Worm (Caenorhabditis elegans) whole organism, L4 larva: ENCODE results near the gene str-48.

Experiments
- D1046.2 ChIP-seq: fragments of 200-800 bp; sonication (Bioruptor generic); IDR thresholded peaks from 2 replicates; pipeline ENCODE4 v1.3.6; 2022; ENCODE audit warnings: missing genetic modification characterization, missing compliant biosample characterization
- F26F4.8 ChIP-seq: fragments of 200-800 bp; sonication (Bioruptor generic); conservative IDR thresholded peaks from 2 replicates; pipeline ENCODE4 v1.3.6; 2022; ENCODE audit warnings: missing genetic modification characterization, missing compliant biosample characterization
- F49E8.2 ChIP-seq: sonication (generic microtip); optimal IDR thresholded peaks from 2 replicates; lab custom pipeline; 2016; ENCODE audit warnings: missing compliant biosample characterization, mild to moderate bottlenecking, missing genetic modification characterization, borderline replicate concordance
- Y105C5A.15 ChIP-seq: fragments of 200-800 bp; sonication (Bioruptor generic); IDR thresholded peaks from 2 replicates; pipeline ENCODE4 v1.3.6; 2022; ENCODE audit warnings: missing genetic modification characterization, missing compliant biosample characterization
- Y48G9A.11 ChIP-seq: fragments of 200-800 bp; sonication (Bioruptor generic); IDR thresholded peaks from 2 replicates; pipeline ENCODE4 v1.3.6; 2022; ENCODE audit warnings: missing genetic modification reagents, missing genetic modification characterization, missing compliant biosample characterization
- ZK337.2 ChIP-seq: fragments of 200-800 bp; sonication (Bioruptor generic); IDR thresholded peaks from 2 replicates; pipeline ENCODE4 v1.3.6; 2022; ENCODE audit warnings: missing genetic modification reagents, missing genetic modification characterization, missing compliant biosample characterization
- ZK546.5 ChIP-seq, 2 experiments: sonication (generic microtip); optimal IDR thresholded peaks; 2 replicates each; lab custom pipeline; 2017; ENCODE audit warnings: missing biosample characterization in 2 of 2, missing genetic modification characterization in 2 of 2
- aha-1 ChIP-seq: fragments of 150-350 bp; peaks from one replicate; lab custom pipeline; 2014; ENCODE audit warnings: missing biosample characterization, missing genetic modification characterization
- ceh-20 ChIP-seq: fragments of 200-800 bp; sonication (Bioruptor generic); IDR thresholded peaks from 2 replicates; pipeline ENCODE4 v1.3.6; 2022; ENCODE audit warnings: missing genetic modification reagents, missing genetic modification characterization, missing compliant biosample characterization
- ceh-44 ChIP-seq: fragments of 200-800 bp; sonication (Bioruptor generic); IDR thresholded peaks from 2 replicates; pipeline ENCODE4 v1.3.6; 2022; ENCODE audit warnings: missing genetic modification reagents, missing genetic modification characterization, missing compliant biosample characterization
- ceh-62 ChIP-seq: sonication (generic microtip); optimal IDR thresholded peaks from 2 replicates; lab custom pipeline; 2017; ENCODE audit warnings: missing biosample characterization, missing genetic modification characterization
- daf-19 ChIP-seq: fragments of 200-800 bp; sonication (Bioruptor generic); conservative IDR thresholded peaks from 2 replicates; pipeline ENCODE4 v1.3.6; 2022; ENCODE audit warnings: missing genetic modification characterization, missing compliant biosample characterization
- daf-8 ChIP-seq: fragments of 200-800 bp; sonication (Bioruptor generic); IDR thresholded peaks from 2 replicates; pipeline ENCODE4 v1.3.6; 2022; ENCODE audit warnings: missing genetic modification characterization, missing compliant biosample characterization
- dmd-8 ChIP-seq: fragments of 200-800 bp; sonication (Bioruptor generic); IDR thresholded peaks from 2 replicates; pipeline ENCODE4 v1.3.6; 2022; ENCODE audit warnings: missing genetic modification characterization, missing compliant biosample characterization
- dmd-9 ChIP-seq: fragments of 200-800 bp; sonication (Bioruptor generic); IDR thresholded peaks from 2 replicates; pipeline ENCODE4 v1.3.6; 2022; ENCODE audit warnings: missing genetic modification reagents, missing genetic modification characterization, missing compliant biosample characterization
- dve-1 ChIP-seq: sonication (generic microtip); optimal IDR thresholded peaks from 2 replicates; lab custom pipeline; 2017; ENCODE audit warnings: antibody characterized with exemption, mild to moderate bottlenecking, missing genetic modification characterization, missing compliant biosample characterization; ENCODE audit not compliant: insufficient read depth
- fkh-10 ChIP-seq: fragments of 150-350 bp; optimal IDR thresholded peaks from 2 replicates; lab custom pipeline; 2014; ENCODE audit warnings: missing biosample characterization, missing genetic modification reagents, missing genetic modification characterization
- hmg-1.1 ChIP-seq: fragments of 200-800 bp; sonication (Bioruptor generic); IDR thresholded peaks from 2 replicates; pipeline ENCODE4 v1.3.6; 2022; ENCODE audit warnings: missing genetic modification reagents, missing genetic modification characterization, missing compliant biosample characterization
- lin-1 ChIP-seq: fragments of 200-800 bp; sonication (Bioruptor generic); IDR thresholded peaks from 2 replicates; pipeline ENCODE4 v1.3.6; 2022; ENCODE audit warnings: missing genetic modification reagents, missing genetic modification characterization, missing compliant biosample characterization
- lin-38 ChIP-seq: fragments of 200-800 bp; sonication (Bioruptor generic); IDR thresholded peaks from 2 replicates; pipeline ENCODE4 v1.3.6; 2022; ENCODE audit warnings: missing genetic modification reagents, missing genetic modification characterization, missing compliant biosample characterization
- lsy-2 ChIP-seq, 2 experiments: fragments of 150-350 bp in 1 of 2; sonication (generic microtip) in 1 of 2; optimal IDR thresholded peaks; 2 replicates each; lab custom pipeline; 2014 to 2017; ENCODE audit warnings: missing biosample characterization in 2 of 2, missing genetic modification characterization in 2 of 2
- madf-5 ChIP-seq, 2 experiments: fragments of 200-800 bp; sonication (Bioruptor generic); IDR thresholded peaks; 2 replicates each; pipeline ENCODE4 v1.3.6; 2022; ENCODE audit warnings: missing compliant biosample characterization in 2 of 2, missing genetic modification characterization in 2 of 2
- mdl-1 ChIP-seq, 2 experiments: fragments of 150-350 bp in 1 of 2; sonication (generic microtip) in 1 of 2; optimal IDR thresholded peaks; 2 replicates each; lab custom pipeline; 2014 to 2017; ENCODE audit warnings: missing biosample characterization in 2 of 2, missing genetic modification characterization in 2 of 2
- mdt-29 ChIP-seq: fragments of 200-800 bp; sonication (Bioruptor generic); IDR thresholded peaks from 2 replicates; pipeline ENCODE4 v1.3.6; 2022; ENCODE audit warnings: missing genetic modification reagents, missing genetic modification characterization, missing compliant biosample characterization
- mes-2 ChIP-seq: sonication (generic microtip); optimal IDR thresholded peaks from 2 replicates; lab custom pipeline; 2016; ENCODE audit warnings: missing genotype, mild to moderate bottlenecking, missing genetic modification characterization, missing compliant biosample characterization; ENCODE audit not compliant: poor library complexity, severe bottlenecking
- mxl-3 ChIP-seq: fragments of 200-800 bp; sonication (Bioruptor generic); optimal IDR thresholded peaks from 2 replicates; lab custom pipeline; 2018; ENCODE audit warnings: mild to moderate bottlenecking, missing genetic modification characterization, missing compliant biosample characterization
- nhr-10 ChIP-seq: fragments of 150-350 bp; optimal IDR thresholded peaks from 2 replicates; lab custom pipeline; 2014; ENCODE audit warnings: missing biosample characterization, missing genetic modification characterization
- nhr-102 ChIP-seq: sonication (generic microtip); optimal IDR thresholded peaks from 2 replicates; lab custom pipeline; 2016; ENCODE audit warnings: mild to moderate bottlenecking, missing genetic modification characterization, moderate library complexity, missing compliant biosample characterization
- nhr-111 ChIP-seq: fragments of 200-800 bp; sonication (Bioruptor generic); optimal IDR thresholded peaks from 2 replicates; lab custom pipeline; 2018; ENCODE audit warnings: mild to moderate bottlenecking, missing genetic modification characterization, missing compliant biosample characterization
- nhr-42 ChIP-seq: fragments of 200-800 bp; sonication (Bioruptor generic); IDR thresholded peaks from 2 replicates; pipeline ENCODE4 v1.3.6; 2022; ENCODE audit warnings: missing genetic modification characterization, missing compliant biosample characterization
- nhr-76 ChIP-seq: fragments of 150-350 bp; optimal IDR thresholded peaks from 2 replicates; lab custom pipeline; 2014; ENCODE audit warnings: missing biosample characterization, missing genetic modification characterization
- nhr-77 ChIP-seq: fragments of 150-350 bp; optimal IDR thresholded peaks from 2 replicates; lab custom pipeline; 2014; ENCODE audit warnings: missing biosample characterization, missing genetic modification characterization
- pha-4 ChIP-seq, 2 experiments: fragments of 150-350 bp in 1 of 2; fragments of 200-800 bp in 1 of 2; sonication (Bioruptor generic) in 1 of 2; IDR thresholded peaks in 1 of 2; optimal IDR thresholded peaks in 1 of 2; 2 replicates each; pipeline versions ENCODE4 v1.3.6 to Lab custom; 2014 to 2022; ENCODE audit warnings: missing genetic modification characterization in 2 of 2, missing genetic modification reagents in 2 of 2, missing biosample characterization in 1 of 2, missing compliant biosample characterization in 1 of 2
- php-3 ChIP-seq: fragments of 200-800 bp; sonication (Bioruptor generic); IDR thresholded peaks from 2 replicates; pipeline ENCODE4 v1.3.6; 2022; ENCODE audit warnings: missing genetic modification reagents, missing genetic modification characterization, missing compliant biosample characterization
- pqm-1 ChIP-seq: sonication (generic microtip); optimal IDR thresholded peaks from 2 replicates; lab custom pipeline; 2017; ENCODE audit warnings: missing biosample characterization, missing genetic modification characterization
- sdz-12 ChIP-seq: fragments of 200-800 bp; sonication (Bioruptor generic); optimal IDR thresholded peaks from 2 replicates; lab custom pipeline; 2018; ENCODE audit warnings: mild to moderate bottlenecking, missing genetic modification characterization, missing compliant biosample characterization
- skn-1 ChIP-seq: fragments of 150-350 bp; optimal IDR thresholded peaks from 2 replicates; lab custom pipeline; 2014; ENCODE audit warnings: missing biosample characterization, missing genetic modification characterization
- snpc-1.2 ChIP-seq: fragments of 200-800 bp; sonication (Bioruptor generic); IDR thresholded peaks from 2 replicates; pipeline ENCODE4 v1.3.6; 2022; ENCODE audit warnings: missing genetic modification reagents, missing genetic modification characterization, missing compliant biosample characterization
- spr-1 ChIP-seq: sonication (generic microtip); optimal IDR thresholded peaks from 2 replicates; lab custom pipeline; 2016; ENCODE audit warnings: mild to moderate bottlenecking, missing genetic modification characterization, missing compliant biosample characterization
- spr-3 ChIP-seq: fragments of 200-800 bp; sonication (Bioruptor generic); optimal IDR thresholded peaks from 2 replicates; lab custom pipeline; 2018; ENCODE audit warnings: mild to moderate bottlenecking, missing genetic modification characterization, missing compliant biosample characterization
- tra-1 ChIP-seq: fragments of 200-800 bp; sonication (Bioruptor generic); IDR thresholded peaks from 2 replicates; pipeline ENCODE4 v1.3.6; 2022; ENCODE audit warnings: missing genetic modification reagents, missing genetic modification characterization, missing compliant biosample characterization
- unc-130 ChIP-seq: sonication (generic microtip); optimal IDR thresholded peaks from 2 replicates; lab custom pipeline; 2016; ENCODE audit warnings: missing genetic modification reagents, missing genetic modification characterization, missing compliant biosample characterization
- vab-7 ChIP-seq: fragments of 200-800 bp; sonication (Bioruptor generic); IDR thresholded peaks from 2 replicates; pipeline ENCODE4 v1.3.6; 2022; ENCODE audit warnings: missing genetic modification reagents, missing genetic modification characterization, missing compliant biosample characterization
- zfp-3 ChIP-seq: fragments of 200-800 bp; sonication (Bioruptor generic); conservative IDR thresholded peaks from 2 replicates; pipeline ENCODE4 v1.3.6; 2022; ENCODE audit warnings: missing genetic modification reagents, missing genetic modification characterization, missing compliant biosample characterization
- ztf-7 ChIP-seq: fragments of 150-350 bp; optimal IDR thresholded peaks from 2 replicates; lab custom pipeline; 2014; ENCODE audit warnings: missing biosample characterization, missing genetic modification characterization

Gene str-48

DNA sequence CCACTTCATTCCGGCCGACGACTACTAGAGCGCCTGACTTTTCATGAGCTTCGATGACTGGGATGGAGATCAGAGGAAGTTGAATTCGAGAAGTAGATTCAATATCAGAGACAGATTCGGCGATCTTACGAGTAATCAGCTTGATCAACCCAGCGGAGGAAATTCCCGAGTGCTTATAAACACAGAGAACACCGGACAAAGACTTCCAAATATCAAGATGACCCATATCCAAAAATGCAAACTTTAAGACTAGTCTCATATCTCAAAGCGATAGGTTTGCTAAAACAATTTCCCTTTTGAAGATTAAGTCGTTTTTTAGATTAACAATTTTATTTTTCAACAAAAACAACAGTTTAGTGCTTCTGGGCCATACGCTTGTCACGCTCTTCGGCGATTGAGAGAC, 38.4 kb upstream of the str-48 start, which contains the start of gene Y43B11AR.3 (continued):
- TF ChIP-seq ZK546.5 (tag; optimal IDR thresholded peaks at IDR 0.05; lab: Kevin White, UChicago) (no peak), madf-5 (GFP tag; IDR thresholded peaks at IDR 0.05; lab: Robert Waterston, UW) (peak in 1 of 2 experiments; percentile 89; a peak in 2 of 4 replicates), Y105C5A.15 (GFP tag; lab: Robert Waterston, UW) (peak; percentile 64; the same call in 1 of the 2 replicates), mdt-29 (peak; percentile 66; the same call in 1 of the 2 replicates), daf-19 (GFP tag; lab: Robert Waterston, UW) (no peak; the same call in 1 of the 2 replicates), ztf-7 (tag; lab: Kevin White, UChicago) (no peak), dmd-9 (no peak), ceh-44 (GFP tag; lab: Robert Waterston, UW) (0 out of 2 replicates have a peak, but pooled peaks have one; percentile 19), F49E8.2 (tag; lab: Kevin White, UChicago) (peak; percentile 95), fkh-10 (GFP tag; lab: Kevin White, UChicago) (no peak), lin-38 (GFP tag; lab: Robert Waterston, UW) (peak; percentile 89), vab-7 (GFP tag; lab: Robert Waterston, UW) (peak; percentile 54; the same call in 1 of the 2 replicates), F26F4.8 (peak; percentile 35; the same call in 1 of the 2 replicates), dmd-8 (GFP tag; lab: Robert Waterston, UW) (peak; percentile 74; the same call in 1 of the 2 replicates), zfp-3 (peak; percentile 24; the same call in 1 of the 2 replicates), mes-2 (tag; lab: Kevin White, UChicago) (peak; percentile 39), nhr-10 (no peak), lin-1 (GFP tag; lab: Robert Waterston, UW) (peak; percentile 69; the same call in 1 of the 2 replicates), php-3 (GFP tag; lab: Robert Waterston, UW) (no peak), spr-1 (peak; percentile 32), pha-4 (GFP tag; IDR thresholded peaks at IDR 0.05; lab: Robert Waterston, UW) (peak; percentile 46; the same call in 1 of the 2 replicates), pha-4 (tag; optimal IDR thresholded peaks at IDR 0.05; lab: Kevin White, UChicago) (no peak), unc-130 (GFP tag; lab: Kevin White, UChicago) (peak; percentile 86), spr-3 (GFP tag; lab: Kevin White, UChicago) (peak; percentile 49)

- TF ChIP-seq F26F4.8 (no peak), snpc-1.2 (GFP tag; lab: Robert Waterston, UW) (no peak), spr-1 (no peak), aha-1 (tag; lab: Kevin White, UChicago) (peak; percentile 69), hmg-1.1 (GFP tag; lab: Robert Waterston, UW) (no peak), lin-1 (GFP tag; lab: Robert Waterston, UW) (no peak), skn-1 (tag; lab: Kevin White, UChicago) (no peak), nhr-10 (no peak), tra-1 (GFP tag; lab: Robert Waterston, UW) (no peak), nhr-111 (GFP tag; lab: Kevin White, UChicago) (no peak), ceh-62 (tag; lab: Kevin White, UChicago) (no peak), dve-1 (tag; lab: Kevin White, UChicago) (no peak), daf-8 (GFP tag; lab: Robert Waterston, UW) (no peak), pqm-1 (tag; lab: Kevin White, UChicago) (no peak), nhr-42 (GFP tag; lab: Robert Waterston, UW) (0 out of 2 replicates have a peak, but pooled peaks have one; percentile 22), D1046.2 (no peak), Y48G9A.11 (GFP tag; lab: Robert Waterston, UW) (0 out of 2 replicates have a peak, but pooled peaks have one; percentile 26)
Measured at ce11 chrIV:7083976-7084375, 37.8 kb upstream of the str-48 start.

ce11 chrIV:7084632-7085160, 37.1 kb upstream of the str-48 start, which contains the start of gene rps-4:
Gene rps-4 (minus strand): TSS chrIV:7084682.
- TF ChIP-seq lsy-2 (tag; optimal IDR thresholded peaks at IDR 0.05; lab: Kevin White, UChicago) (peak in 1 of 2 experiments; percentile 93), nhr-76 (no peak), mxl-3 (GFP tag; lab: Kevin White, UChicago) (peak; percentile 44), ceh-44 (GFP tag; lab: Robert Waterston, UW) (0 out of 2 replicates have a peak, but pooled peaks have one; percentile 5), mdl-1 (tag; optimal IDR thresholded peaks at IDR 0.05; lab: Kevin White, UChicago) (peak in 1 of 2 experiments; percentile 57), spr-1 (peak; percentile 65), fkh-10 (GFP tag; lab: Kevin White, UChicago) (peak; percentile 83), lin-38 (GFP tag; lab: Robert Waterston, UW) (peak; percentile 97), zfp-3 (0 out of 2 replicates have a peak, but pooled peaks have one; percentile 39), nhr-102 (peak; percentile 61), nhr-77 (tag; lab: Kevin White, UChicago) (peak; percentile 86), ceh-20 (GFP tag; lab: Robert Waterston, UW) (peak; percentile 79), sdz-12 (GFP tag; lab: Kevin White, UChicago) (no peak), ZK337.2 (GFP tag; lab: Robert Waterston, UW) (0 out of 2 replicates have a peak, but pooled peaks have one; percentile 38), pqm-1 (tag; lab: Kevin White, UChicago) (peak; percentile 53)
